Fruit fly (Drosophila melanogaster): ENCODE results near the gene glo.
A peak's percentile ranks its signal among the peaks of the same experiment; 100 is the strongest.

The glo gene

DNA sequence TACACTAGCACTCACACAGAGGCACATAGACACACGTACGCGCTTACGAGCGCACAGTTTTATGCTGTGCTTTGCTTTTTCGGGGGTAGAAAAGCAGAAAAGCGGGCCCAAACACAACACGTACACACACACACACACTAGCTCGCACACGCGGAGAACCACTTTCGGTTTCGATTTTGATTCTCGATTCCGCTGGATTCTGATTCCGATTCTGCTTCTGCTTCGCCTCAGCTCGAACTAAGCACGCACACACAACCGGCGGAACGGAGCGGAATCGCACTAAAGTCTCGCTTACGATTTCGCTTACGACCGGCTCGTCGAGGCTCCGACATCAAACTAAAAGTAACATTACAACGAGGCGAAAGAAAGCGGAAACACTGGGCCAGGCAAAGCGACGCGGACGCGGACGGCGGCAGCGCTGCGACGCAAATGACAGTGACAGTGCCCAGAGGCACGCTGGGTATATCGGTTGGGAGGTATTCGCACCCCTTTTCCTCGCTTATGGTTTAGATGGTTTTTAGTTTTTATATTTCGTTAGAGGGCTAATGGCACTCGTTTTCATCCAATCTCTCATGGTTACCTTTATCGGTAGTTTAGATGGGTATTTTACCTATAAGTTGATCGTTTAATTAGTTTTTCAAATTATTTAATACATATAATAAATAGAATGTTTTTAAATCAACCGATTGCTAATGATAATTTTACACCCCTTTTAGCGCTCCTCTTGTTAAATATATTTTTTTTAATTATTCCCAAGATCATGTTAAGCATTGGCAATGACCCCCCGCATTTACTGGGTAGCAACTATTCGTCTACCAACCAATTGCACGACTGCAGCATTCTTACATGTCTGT, 41.0 kb downstream of the glo start (continued):
- TF ChIP-seq CG10321 (GFP tag; IDR thresholded peaks at IDR 0.05): no peak; the same call in 1 of the 2 replicates
- TF ChIP-seq luna (GFP tag; optimal IDR thresholded peaks at IDR 0.05): peak; percentile 22
- TF ChIP-seq schlank (tag; optimal IDR thresholded peaks at IDR 0.05): no peak
- peak; percentile 44 for TF ChIP-seq CG18599 (GFP tag; optimal IDR thresholded peaks at IDR 0.05)
- peak; percentile 68 for TF ChIP-seq CG1603 (tag; optimal IDR thresholded peaks at IDR 0.05)
- TF ChIP-seq CG9727 (GFP tag; optimal IDR thresholded peaks at IDR 0.05): peak; percentile 87
- TF ChIP-seq nmo (GFP tag; optimal IDR thresholded peaks at IDR 0.05): peak; percentile 84
- TF ChIP-seq sna (GFP tag; IDR thresholded peaks at IDR 0.05; ENCODE audit: partially characterized antibody): peak; percentile 40; the same call in 1 of the 2 replicates
- peak; percentile 64 for TF ChIP-seq Side (GFP tag; optimal IDR thresholded peaks at IDR 0.05)
- TF ChIP-seq zfh1 (GFP tag; IDR thresholded peaks at IDR 0.05): peak; percentile 26; the same call in 2 of the 3 replicates
- no peak for TF ChIP-seq toy (GFP tag; IDR thresholded peaks at IDR 0.05)
- TF ChIP-seq Deaf1 (tag; optimal IDR thresholded peaks at IDR 0.05): peak; percentile 87
- peak; percentile 48 for TF ChIP-seq Antp (GFP tag; optimal IDR thresholded peaks at IDR 0.05)
- TF ChIP-seq Rfx (GFP tag; IDR thresholded peaks at IDR 0.05): peak; percentile 50; the same call in 1 of the 2 replicates
- no peak for TF ChIP-seq salm (tag; optimal IDR thresholded peaks at IDR 0.05)
- no peak for TF ChIP-seq pum (GFP tag; optimal IDR thresholded peaks at IDR 0.05)
- TF ChIP-seq CG14050 (GFP tag; IDR thresholded peaks at IDR 0.05): 0 out of 3 replicates have a peak, but pooled peaks have one; percentile 8
- no peak for TF ChIP-seq trem (tag; optimal IDR thresholded peaks at IDR 0.05)
- no peak for TF ChIP-seq Atf3 (GFP tag; optimal IDR thresholded peaks at IDR 0.05)
- peak; percentile 27 for TF ChIP-seq CG4617 (GFP tag; optimal IDR thresholded peaks at IDR 0.05; ENCODE audit: borderline replicate concordance)
- peak; percentile 33; the same call in 1 of the 2 replicates for TF ChIP-seq al (GFP tag; IDR thresholded peaks at IDR 0.05)
- TF ChIP-seq so (GFP tag; IDR thresholded peaks at IDR 0.05): no peak
- no peak for TF ChIP-seq emc (GFP tag; optimal IDR thresholded peaks at IDR 0.05)
- peak; percentile 65 for TF ChIP-seq phol (tag; optimal IDR thresholded peaks at IDR 0.05)
- peak; percentile 59; the same call in 1 of the 2 replicates for TF ChIP-seq ato (GFP tag; IDR thresholded peaks at IDR 0.05; ENCODE audit: partially characterized antibody)
- TF ChIP-seq Mes4 (GFP tag; optimal IDR thresholded peaks at IDR 0.05): peak; percentile 59
- peak; percentile 59 for TF ChIP-seq Bgb (GFP tag; IDR thresholded peaks at IDR 0.05; ENCODE audit: partially characterized antibody)
- no peak for TF ChIP-seq Ravus (GFP tag; IDR thresholded peaks at IDR 0.05)
- peak; percentile 58 for TF ChIP-seq Abd-B (GFP tag; optimal IDR thresholded peaks at IDR 0.05)
- peak; percentile 52 for TF ChIP-seq CG13624 (GFP tag; optimal IDR thresholded peaks at IDR 0.05)
- TF ChIP-seq twi (tag; optimal IDR thresholded peaks at IDR 0.05): peak; percentile 43
- no peak for TF ChIP-seq jigr1 (GFP tag; IDR thresholded peaks at IDR 0.05)
- TF ChIP-seq tgo (GFP tag; IDR thresholded peaks at IDR 0.05): peak; percentile 57; the same call in 2 of the 3 replicates
- TF ChIP-seq CG8924 (tag; optimal IDR thresholded peaks at IDR 0.05): peak; percentile 67
- no peak for TF ChIP-seq Doc3 (GFP tag; IDR thresholded peaks at IDR 0.05; ENCODE audit: partially characterized antibody)
- peak; percentile 62 for TF ChIP-seq sisA (GFP tag; IDR thresholded peaks at IDR 0.05)
- TF ChIP-seq Ets65A (GFP tag): peak; percentile 72
- TF ChIP-seq CG11085 (GFP tag; IDR thresholded peaks at IDR 0.05): 0 out of 2 replicates have a peak, but pooled peaks have one; percentile 15
- peak; percentile 32; the same call in 1 of the 2 replicates for TF ChIP-seq CG13287 (GFP tag; IDR thresholded peaks at IDR 0.05; ENCODE audit: partially characterized antibody)
- TF ChIP-seq disco-r (GFP tag; optimal IDR thresholded peaks at IDR 0.05): no peak
- TF ChIP-seq CG9437 (GFP tag; optimal IDR thresholded peaks at IDR 0.05): peak; percentile 82
- peak; percentile 77 for TF ChIP-seq dm (GFP tag; optimal IDR thresholded peaks at IDR 0.05)
- TF ChIP-seq CG5953 (GFP tag; IDR thresholded peaks at IDR 0.05): peak; percentile 51; the same call in 1 of the 2 replicates
- peak; percentile 43; the same call in 1 of the 3 replicates for TF ChIP-seq ken (GFP tag; IDR thresholded peaks at IDR 0.05)
- TF ChIP-seq scrt (GFP tag; optimal IDR thresholded peaks at IDR 0.05): peak; percentile 53
- TF ChIP-seq Doc2 (GFP tag; IDR thresholded peaks at IDR 0.05): no peak
- TF ChIP-seq sim (GFP tag; IDR thresholded peaks at IDR 0.05): 0 out of 2 replicates have a peak, but pooled peaks have one; percentile 26
- TF ChIP-seq ab (GFP tag; optimal IDR thresholded peaks at IDR 0.05): peak; percentile 30
